Worm (Caenorhabditis elegans): ENCODE measurements around the gene Y54E2A.8.

The Y54E2A.8 gene

DNA sequence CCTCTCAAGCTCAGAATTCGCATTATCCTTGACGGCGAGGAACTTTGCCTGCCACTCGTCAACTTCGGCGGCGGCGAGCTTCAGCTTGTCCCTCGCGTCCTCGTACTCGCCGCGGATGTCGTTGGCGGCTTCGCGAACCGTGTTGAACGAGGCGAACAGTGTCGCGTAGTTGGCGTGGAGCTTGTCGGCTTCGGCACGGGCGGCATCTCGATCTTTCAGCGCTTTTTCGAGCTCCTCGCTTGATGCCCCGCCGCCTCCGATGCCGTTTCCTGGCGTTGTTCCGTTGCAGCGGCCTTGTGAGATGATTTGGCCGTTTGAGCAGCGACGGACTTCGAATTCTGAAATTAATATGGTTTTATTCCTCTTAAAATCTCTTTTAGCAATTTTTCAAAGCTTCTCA is 24.9 kb upstream of the Y54E2A.8 start:
- TF ChIP-seq zfh-2 (GFP tag; conservative IDR thresholded peaks at IDR 0.05) (peak; percentile 89), egrh-3 (GFP tag; IDR thresholded peaks at IDR 0.05) (peak; percentile 79; the same call in 1 of the 2 replicates), D2030.7 (GFP tag; IDR thresholded peaks at IDR 0.05) (no peak)

DNA sequence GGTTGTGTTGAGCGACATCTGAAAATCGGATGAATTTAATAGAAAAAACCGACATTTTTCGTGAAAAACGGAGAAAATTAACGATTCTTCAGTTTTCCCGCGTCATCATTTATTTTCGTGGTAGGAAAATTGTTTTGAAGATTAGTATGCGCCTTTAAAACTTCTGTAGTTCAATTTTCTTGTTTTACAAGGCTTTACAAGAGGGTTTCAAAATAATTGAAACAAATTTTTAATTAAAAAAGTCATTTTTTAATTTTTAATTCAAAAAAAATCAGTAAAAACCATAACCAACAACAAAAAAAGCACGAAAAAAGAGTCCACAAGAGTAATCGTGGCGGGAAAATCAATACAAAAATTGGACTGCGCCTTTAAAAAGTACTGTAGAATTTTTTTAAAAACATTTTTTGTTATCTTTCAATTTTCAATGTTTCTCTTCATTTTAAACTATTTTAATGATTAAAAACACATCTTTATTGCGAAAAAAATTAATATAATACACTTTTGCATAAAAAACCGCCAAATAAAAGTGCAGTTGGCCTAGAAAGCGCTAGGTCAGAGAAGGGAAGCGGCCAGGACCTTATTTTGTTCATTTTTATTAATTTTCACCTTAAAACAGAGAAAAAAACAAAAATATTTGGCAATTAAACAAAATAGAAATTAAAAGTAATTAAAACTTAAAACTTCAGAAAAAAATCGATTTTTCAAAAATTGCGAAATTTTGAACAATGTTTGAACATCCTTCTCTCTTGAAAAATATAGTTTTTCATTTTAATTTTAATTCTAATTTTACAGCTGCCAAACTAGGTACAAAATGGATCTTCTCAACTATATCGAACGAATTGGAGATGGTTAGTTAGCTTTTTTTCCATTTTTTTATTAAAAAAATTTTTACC is 24.0 kb upstream of the Y54E2A.8 start, which contains the start of the genes tac-1 and Y54E2A.4:
Gene tac-1, minus strand, starts transcription at position 20 of the 893 bp plus-strand sequence.
Gene Y54E2A.4, plus strand, starts transcription at position 765 of the 893 bp plus-strand sequence.
- TF ChIP-seq xnd-1 (tag; optimal IDR thresholded peaks at IDR 0.05), result peak; percentile 86
- no peak for TF ChIP-seq bed-2 (GFP tag; IDR thresholded peaks at IDR 0.05)
- TF ChIP-seq lin-54 (GFP tag; optimal IDR thresholded peaks at IDR 0.05), result peak; percentile 6
- no peak for TF ChIP-seq chd-7 (tag; optimal IDR thresholded peaks at IDR 0.05)
- no peak for TF ChIP-seq ama-1 (optimal IDR thresholded peaks at IDR 0.05)
- TF ChIP-seq ama-1 (GFP tag; optimal IDR thresholded peaks at IDR 0.05), result no peak
- peak; percentile 94 for TF ChIP-seq lsl-1 (GFP tag; optimal IDR thresholded peaks at IDR 0.05)
- TF ChIP-seq attf-5 (GFP tag; optimal IDR thresholded peaks at IDR 0.05), result no peak
- TF ChIP-seq snpc-1.1 (tag; optimal IDR thresholded peaks at IDR 0.05; ENCODE audit: insufficient read depth), result peak; percentile 26
- TF ChIP-seq dpl-1 (GFP tag; optimal IDR thresholded peaks at IDR 0.05), result peak; percentile 21
- TF ChIP-seq attf-3 (GFP tag; conservative IDR thresholded peaks at IDR 0.05), result no peak
- TF ChIP-seq ceh-91 (GFP tag; IDR thresholded peaks at IDR 0.05), result peak; percentile 53; the same call in 1 of the 2 replicates
- TF ChIP-seq efl-1 (GFP tag; optimal IDR thresholded peaks at IDR 0.05), result peak; percentile 74
- peak; percentile 84 for TF ChIP-seq madf-6 (GFP tag; IDR thresholded peaks at IDR 0.05)
- TF ChIP-seq him-1 (tag; optimal IDR thresholded peaks at IDR 0.05), result no peak
- TF ChIP-seq cebp-1 (GFP tag; IDR thresholded peaks at IDR 0.05), result no peak
- TF ChIP-seq cebp-1 (tag; optimal IDR thresholded peaks at IDR 0.05), result peak; percentile 78
- peak; percentile 85 for TF ChIP-seq F33H1.4 (GFP tag; IDR thresholded peaks at IDR 0.05)
- TF ChIP-seq tlf-1 (GFP tag; optimal IDR thresholded peaks at IDR 0.05), result peak; percentile 47
- peak; percentile 35; the same call in 1 of the 2 replicates for TF ChIP-seq D2030.7 (GFP tag; IDR thresholded peaks at IDR 0.05)
- no peak for TF ChIP-seq madf-3 (GFP tag; IDR thresholded peaks at IDR 0.05)
- peak; percentile 66 for TF ChIP-seq madf-8 (GFP tag; conservative IDR thresholded peaks at IDR 0.05)

ce11 chrII:14757711-14758110 is 20.4 kb upstream of the Y54E2A.8 start, which contains the start of gene Y54E2A.5:
Gene Y54E2A.5, minus strand, starts transcription at chrII:14757811.
- TF ChIP-seq lin-40 (tag; optimal IDR thresholded peaks at IDR 0.05) (no peak), pbrm-1 (GFP tag; IDR thresholded peaks at IDR 0.05) (no peak), B0035.1 (tag; optimal IDR thresholded peaks at IDR 0.05) (no peak), K11D2.4 (GFP tag; IDR thresholded peaks at IDR 0.05) (no peak), hsf-1 (GFP tag; IDR thresholded peaks at IDR 0.05) (no peak), ztf-28 (GFP tag; IDR thresholded peaks at IDR 0.05) (no peak), unc-62 (GFP tag; optimal IDR thresholded peaks at IDR 0.05) (no peak), ztf-6 (GFP tag; IDR thresholded peaks at IDR 0.05) (no peak), dox-1 (GFP tag; IDR thresholded peaks at IDR 0.05) (no peak), attf-5 (GFP tag; optimal IDR thresholded peaks at IDR 0.05) (no peak), let-607 (tag; optimal IDR thresholded peaks at IDR 0.05) (no peak), athp-1 (tag; optimal IDR thresholded peaks at IDR 0.05) (no peak), hlh-12 (tag; optimal IDR thresholded peaks at IDR 0.05) (no peak), T07F8.4 (tag; optimal IDR thresholded peaks at IDR 0.05) (no peak)
